Fruit fly (Drosophila melanogaster) whole organism, embryonic: ENCODE results near the gene baf.

Source experiments
- ATbp ChIP-seq: fragments of 200-800 bp; sonication (Bioruptor generic); optimal IDR thresholded peaks from 2 replicates; lab custom pipeline; 2017; ENCODE audit warnings: missing biosample characterization, mild to moderate bottlenecking, missing genetic modification characterization, missing genetic modification reagents
- Abd-B ChIP-seq: fragments of 200-800 bp; sonication (Bioruptor generic); optimal IDR thresholded peaks from 2 replicates; lab custom pipeline; 2018; ENCODE audit warnings: missing biosample characterization, mild to moderate bottlenecking, missing genetic modification characterization, moderate library complexity
- CG10274 ChIP-seq: fragments of 200-800 bp; sonication (Bioruptor generic); optimal IDR thresholded peaks from 3 replicates; lab custom pipeline; 2017; ENCODE audit warnings: missing biosample characterization, mild to moderate bottlenecking, missing genetic modification characterization
- CG11504 ChIP-seq: fragments of 200-800 bp; sonication (Bioruptor generic); optimal IDR thresholded peaks from 3 replicates; lab custom pipeline; 2019; ENCODE audit warnings: missing biosample characterization, mild to moderate bottlenecking, missing genetic modification characterization, moderate library complexity
- CG12071 ChIP-seq: fragments of 200-800 bp; sonication (Bioruptor generic); optimal IDR thresholded peaks from 3 replicates; lab custom pipeline; 2018; ENCODE audit warnings: missing biosample characterization, mild to moderate bottlenecking, missing genetic modification characterization
- CG1233 ChIP-seq: fragments of 200-800 bp; sonication (Bioruptor generic); optimal IDR thresholded peaks from 4 replicates; lab custom pipeline; 2018; ENCODE audit warnings: missing biosample characterization, mild to moderate bottlenecking, missing genetic modification characterization
- CG12391 ChIP-seq: fragments of 200-800 bp; sonication (Bioruptor generic); optimal IDR thresholded peaks from 3 replicates; lab custom pipeline; 2018; ENCODE audit warnings: missing biosample characterization, mild to moderate bottlenecking, missing genetic modification characterization, moderate library complexity
- CG12744 ChIP-seq: fragments of 200-800 bp; sonication (Bioruptor generic); optimal IDR thresholded peaks from 2 replicates; lab custom pipeline; 2016; ENCODE audit warnings: missing biosample characterization, missing genetic modification characterization
- CG13123 ChIP-seq: fragments of 200-800 bp; sonication (Bioruptor generic); optimal IDR thresholded peaks from 2 replicates; lab custom pipeline; 2016; ENCODE audit warnings: missing biosample characterization, missing genetic modification characterization
- CG14710 ChIP-seq: fragments of 200-800 bp; sonication (Bioruptor generic); optimal IDR thresholded peaks from 3 replicates; lab custom pipeline; 2019; ENCODE audit warnings: missing biosample characterization, mild to moderate bottlenecking, missing genetic modification characterization, moderate library complexity
- CG15269 ChIP-seq: fragments of 200-800 bp; sonication (Bioruptor generic); optimal IDR thresholded peaks from 2 replicates; lab custom pipeline; 2018; ENCODE audit warnings: missing biosample characterization, mild to moderate bottlenecking, missing genetic modification characterization, moderate library complexity
- CG15514 ChIP-seq: fragments of 200-800 bp; sonication (Bioruptor generic); optimal IDR thresholded peaks from 3 replicates; lab custom pipeline; 2017; ENCODE audit warnings: missing biosample characterization, missing genetic modification characterization, mild to moderate bottlenecking, moderate library complexity, missing genetic modification reagents
- CG16813 ChIP-seq: fragments of 200-800 bp; sonication (Bioruptor generic); IDR thresholded peaks from 3 replicates; pipeline ENCODE4 v1.3.6; 2022; ENCODE audit warnings: missing biosample characterization, missing genetic modification characterization; ENCODE audit not compliant: partially characterized antibody
- CG17359 ChIP-seq: fragments of 200-800 bp; sonication (Bioruptor generic); optimal IDR thresholded peaks from 3 replicates; lab custom pipeline; 2018; ENCODE audit warnings: missing biosample characterization, mild to moderate bottlenecking, missing genetic modification characterization, moderate library complexity
- CG3163 ChIP-seq: fragments of 200-800 bp; sonication (Bioruptor generic); optimal IDR thresholded peaks from 3 replicates; lab custom pipeline; 2016; ENCODE audit warnings: missing biosample characterization, missing genetic modification characterization
- CG7745 ChIP-seq: fragments of 200-800 bp; sonication (Bioruptor generic); optimal IDR thresholded peaks from 2 replicates; lab custom pipeline; 2018; ENCODE audit warnings: missing biosample characterization, mild to moderate bottlenecking, missing genetic modification characterization, moderate library complexity
- CG7839 ChIP-seq: fragments of 200-800 bp; sonication (Bioruptor generic); optimal IDR thresholded peaks from 3 replicates; lab custom pipeline; 2018; ENCODE audit warnings: missing biosample characterization, mild to moderate bottlenecking, missing genetic modification characterization, moderate library complexity
- CG7963 ChIP-seq: fragments of 200-800 bp; sonication (Bioruptor generic); IDR thresholded peaks from 3 replicates; pipeline ENCODE4 v1.3.6; 2022; ENCODE audit warnings: missing biosample characterization, missing genetic modification characterization; ENCODE audit not compliant: partially characterized antibody
- CG8290 ChIP-seq, 3 experiments: fragments of 200-800 bp; sonication (Bioruptor generic); optimal IDR thresholded peaks; 2 replicates each; lab custom pipeline; 2016 to 2019; ENCODE audit warnings: missing biosample characterization in 3 of 3, missing genetic modification characterization in 3 of 3, mild to moderate bottlenecking in 2 of 3, moderate library complexity in 1 of 3
- ERR ChIP-seq: fragments of 200-800 bp; sonication (Bioruptor generic); optimal IDR thresholded peaks from 2 replicates; lab custom pipeline; 2016; ENCODE audit warnings: missing biosample characterization, missing genetic modification characterization
- Hr51 ChIP-seq, 2 experiments: fragments of 200-800 bp; sonication (Bioruptor generic); optimal IDR thresholded peaks; 2 replicates in 1 of 2; 3 replicates in 1 of 2; lab custom pipeline; 2016 to 2018; ENCODE audit warnings: missing biosample characterization in 2 of 2, missing genetic modification characterization in 2 of 2, mild to moderate bottlenecking in 1 of 2, moderate library complexity in 1 of 2
- Nf-YA ChIP-seq: fragments of 200-800 bp; sonication (Bioruptor generic); IDR thresholded peaks from 2 replicates; pipeline ENCODE4 v1.3.6; 2022; ENCODE audit warnings: missing biosample characterization, missing genetic modification characterization
- Nf-YC ChIP-seq: fragments of 200-800 bp; optimal IDR thresholded peaks from 3 replicates; lab custom pipeline; 2019; ENCODE audit warnings: missing biosample characterization, mild to moderate bottlenecking, missing genetic modification characterization, moderate library complexity
- NfI ChIP-seq: fragments of 200-800 bp; sonication (Bioruptor generic); optimal IDR thresholded peaks from 3 replicates; lab custom pipeline; 2018; ENCODE audit warnings: missing biosample characterization, mild to moderate bottlenecking, missing genetic modification characterization, moderate library complexity
- Scr ChIP-seq: fragments of 200-800 bp; sonication (Bioruptor generic); IDR thresholded peaks from 2 replicates; pipeline ENCODE4 v1.3.6; 2022; ENCODE audit warnings: missing biosample characterization, missing genetic modification characterization; ENCODE audit not compliant: partially characterized antibody
- ara ChIP-seq: fragments of 200-800 bp; sonication (Bioruptor generic); IDR thresholded peaks from 2 replicates; pipeline ENCODE4 v1.3.6; 2022; ENCODE audit warnings: missing biosample characterization, missing genetic modification characterization
- az2 ChIP-seq: fragments of 200-800 bp; sonication (Bioruptor generic); optimal IDR thresholded peaks from 3 replicates; lab custom pipeline; 2016; ENCODE audit warnings: missing biosample characterization, missing genetic modification characterization
- br ChIP-seq: fragments of >200 bp; optimal IDR thresholded peaks from 2 replicates; lab custom pipeline; 2017
- cas ChIP-seq: fragments of 200-800 bp; sonication (Bioruptor generic); IDR thresholded peaks from 2 replicates; pipeline ENCODE4 v1.3.6; 2022; ENCODE audit warnings: missing biosample characterization, missing genetic modification characterization
- corto ChIP-seq: fragments of 200-800 bp; sonication (Bioruptor generic); optimal IDR thresholded peaks from 2 replicates; lab custom pipeline; 2016; ENCODE audit warnings: missing biosample characterization, mild to moderate bottlenecking, missing genetic modification characterization, moderate library complexity
- dysf ChIP-seq: fragments of 200-800 bp; sonication (Bioruptor generic); IDR thresholded peaks from 3 replicates; pipeline ENCODE4 v1.3.6; 2022; ENCODE audit warnings: missing biosample characterization, missing genetic modification characterization
- fd3F ChIP-seq: fragments of 200-800 bp; sonication (Bioruptor generic); optimal IDR thresholded peaks from 2 replicates; lab custom pipeline; 2018; ENCODE audit warnings: missing biosample characterization, mild to moderate bottlenecking, missing genetic modification characterization, moderate library complexity
- fd64A ChIP-seq: fragments of 200-800 bp; sonication (Bioruptor generic); optimal IDR thresholded peaks from 3 replicates; lab custom pipeline; 2018; ENCODE audit warnings: missing biosample characterization, mild to moderate bottlenecking, missing genetic modification characterization
- fru ChIP-seq: fragments of >200 bp; optimal IDR thresholded peaks from 2 replicates; lab custom pipeline; 2017
- grn ChIP-seq: fragments of 200-800 bp; sonication (Bioruptor generic); optimal IDR thresholded peaks from 3 replicates; lab custom pipeline; 2017; ENCODE audit warnings: missing biosample characterization, missing genetic modification characterization
- hb ChIP-seq: fragments of 200-800 bp; sonication (Bioruptor generic); IDR thresholded peaks from 3 replicates; pipeline ENCODE4 v1.3.6; 2022; ENCODE audit warnings: missing biosample characterization, missing genetic modification characterization; ENCODE audit not compliant: partially characterized antibody
- her ChIP-seq: fragments of 200-800 bp; sonication (Bioruptor generic); optimal IDR thresholded peaks from 2 replicates; lab custom pipeline; 2016; ENCODE audit warnings: missing biosample characterization, missing genetic modification characterization
- odd ChIP-seq: fragments of 200-800 bp; sonication (Bioruptor generic); optimal IDR thresholded peaks from 2 replicates; lab custom pipeline; 2017; ENCODE audit warnings: missing biosample characterization, mild to moderate bottlenecking, missing genetic modification characterization
- pfk ChIP-seq: fragments of 200-800 bp; sonication (Bioruptor generic); optimal IDR thresholded peaks from 2 replicates; lab custom pipeline; 2018; ENCODE audit warnings: missing biosample characterization, mild to moderate bottlenecking, missing genetic modification characterization, moderate library complexity
- pho ChIP-seq: fragments of 200-800 bp; sonication (Bioruptor generic); optimal IDR thresholded peaks from 2 replicates; lab custom pipeline; 2016; ENCODE audit warnings: missing biosample characterization, missing genetic modification characterization
- pum ChIP-seq: fragments of 200-800 bp; sonication (Bioruptor generic); optimal IDR thresholded peaks from 2 replicates; lab custom pipeline; 2016; ENCODE audit warnings: missing biosample characterization, missing genetic modification characterization
- ranshi ChIP-seq: fragments of 200-800 bp; sonication (Bioruptor generic); IDR thresholded peaks from 2 replicates; pipeline ENCODE4 v1.3.6; 2022; ENCODE audit warnings: missing biosample characterization, missing genetic modification characterization
- rib ChIP-seq: fragments of 200-800 bp; sonication (Bioruptor generic); IDR thresholded peaks from 2 replicates; pipeline ENCODE4 v1.3.6; 2022; ENCODE audit warnings: missing biosample characterization, missing genetic modification characterization
- sd ChIP-seq: fragments of 200-800 bp; sonication (Bioruptor generic); optimal IDR thresholded peaks from 3 replicates; lab custom pipeline; 2018; ENCODE audit warnings: missing biosample characterization, mild to moderate bottlenecking, missing genetic modification characterization, moderate library complexity
- sqz ChIP-seq: fragments of 200-800 bp; sonication (Bioruptor generic); optimal IDR thresholded peaks from 3 replicates; lab custom pipeline; 2018; ENCODE audit warnings: missing biosample characterization, mild to moderate bottlenecking, missing genetic modification characterization
- sug ChIP-seq: fragments of 200-800 bp; optimal IDR thresholded peaks from 2 replicates; lab custom pipeline; 2019; ENCODE audit warnings: missing biosample characterization, mild to moderate bottlenecking, missing genetic modification characterization, moderate library complexity
- tll ChIP-seq, 2 experiments: fragments of 200-800 bp in 1 of 2; fragments of >200 bp in 1 of 2; sonication (Bioruptor generic) in 1 of 2; optimal IDR thresholded peaks; 2 replicates each; lab custom pipeline; 2017 to 2019; ENCODE audit warnings: missing biosample characterization in 2 of 2, missing genetic modification characterization in 2 of 2, mild to moderate bottlenecking in 1 of 2, moderate library complexity in 1 of 2
- tna ChIP-seq: fragments of 200-800 bp; sonication (Bioruptor generic); IDR thresholded peaks from 2 replicates; pipeline ENCODE4 v1.3.6; 2022; ENCODE audit warnings: missing biosample characterization, missing genetic modification characterization; ENCODE audit not compliant: partially characterized antibody
- tx ChIP-seq: fragments of 200-800 bp; sonication (Bioruptor generic); optimal IDR thresholded peaks from 2 replicates; lab custom pipeline; 2016; ENCODE audit warnings: missing biosample characterization, missing genetic modification characterization
- vfl ChIP-seq: fragments of 200-800 bp; sonication (Bioruptor generic); optimal IDR thresholded peaks from 2 replicates; lab custom pipeline; 2016; ENCODE audit warnings: missing biosample characterization, missing genetic modification characterization

baf gene

dm6 chr2L:8000578-8001040 lies 28.7 kb upstream of the baf start (continued):
- TF ChIP-seq tna (GFP tag; lab: Robert Waterston, UW) (no peak), CG14710 (tag; lab: Kevin White, UChicago) (no peak), CG10274 (GFP tag; lab: Kevin White, UChicago) (peak; percentile 97), sug (tag; lab: Kevin White, UChicago) (no peak), CG15514 (GFP tag; lab: Kevin White, UChicago) (peak; percentile 46), sd (tag; lab: Kevin White, UChicago) (peak; percentile 65), CG13123 (no peak), tll (GFP tag; optimal IDR thresholded peaks at IDR 0.05; lab: Kevin White, UChicago) (no peak), corto (GFP tag; lab: Kevin White, UChicago) (peak; percentile 49), CG15269 (no peak), pfk (GFP tag; lab: Kevin White, UChicago) (no peak), Hr51 (GFP tag; optimal IDR thresholded peaks at IDR 0.05; lab: Kevin White, UChicago) (peak; percentile 3 to 11), cas (GFP tag; lab: Robert Waterston, UW) (no peak), Nf-YC (tag; lab: Kevin White, UChicago) (no peak), ara (GFP tag; lab: Robert Waterston, UW) (no peak), CG1233 (peak; percentile 10), br (lab: Kevin White, UChicago) (no peak), CG17359 (no peak), CG7745 (tag; lab: Kevin White, UChicago) (no peak), her (GFP tag; lab: Kevin White, UChicago) (peak; percentile 49), fru (lab: Kevin White, UChicago) (no peak), vfl (GFP tag; lab: Kevin White, UChicago) (peak; percentile 7), CG12071 (GFP tag; lab: Kevin White, UChicago) (no peak), sqz (no peak), ranshi (GFP tag; lab: Robert Waterston, UW) (no peak), CG12744 (GFP tag; lab: Kevin White, UChicago) (no peak), pum (GFP tag; lab: Kevin White, UChicago) (peak; percentile 9), Nf-YA (GFP tag; lab: Robert Waterston, UW) (no peak), CG7963 (GFP tag; lab: Robert Waterston, UW) (no peak), ATbp (GFP tag; lab: Kevin White, UChicago) (no peak), CG16813 (GFP tag; lab: Robert Waterston, UW) (0 out of 3 replicates have a peak, but pooled peaks have one; percentile 13), grn (GFP tag; lab: Kevin White, UChicago) (no peak), CG3163 (no peak), fd64A (no peak), CG12391 (no peak), CG8290 (GFP tag; optimal IDR thresholded peaks at IDR 0.05; lab: Kevin White, UChicago) (no peak), CG8290 (tag; optimal IDR thresholded peaks at IDR 0.05; lab: Kevin White, UChicago) (peak in 1 of 2 experiments; percentile 71), pho (peak; percentile 70), odd (GFP tag; lab: Kevin White, UChicago) (no peak), Abd-B (no peak), az2 (GFP tag; lab: Kevin White, UChicago) (no peak), fd3F (GFP tag; lab: Kevin White, UChicago) (no peak), NfI (GFP tag; lab: Kevin White, UChicago) (peak; percentile 34), tx (no peak), rib (no peak), CG11504 (tag; lab: Kevin White, UChicago) (no peak), hb (GFP tag; lab: Robert Waterston, UW) (no peak), CG7839 (tag; lab: Kevin White, UChicago) (peak; percentile 26), dysf (peak; percentile 18; the same call in 1 of the 3 replicates), Scr (GFP tag; lab: Robert Waterston, UW) (no peak), ERR (GFP tag; lab: Kevin White, UChicago) (no peak)
